Worm (Caenorhabditis elegans) whole organism, mixed stage, embryonic: ENCODE measurements around the gene T05C12.9.

ENCODE experiments used
- bed-3 ChIP-seq: fragments of 200-800 bp; sonication (Bioruptor generic); optimal IDR thresholded peaks from 3 replicates; lab custom pipeline; 2018; ENCODE audit warnings: mild to moderate bottlenecking, missing genetic modification characterization, moderate library complexity, missing compliant biosample characterization
- blmp-1 ChIP-seq: fragments of 150-350 bp; optimal IDR thresholded peaks from 2 replicates; lab custom pipeline; 2014; ENCODE audit warnings: missing biosample characterization, missing genetic modification characterization
- ceh-39 ChIP-seq: fragments of 150-350 bp; optimal IDR thresholded peaks from 2 replicates; lab custom pipeline; 2014; ENCODE audit warnings: missing biosample characterization, missing genetic modification characterization
- ceh-43 ChIP-seq: fragments of 200-800 bp; sonication (Bioruptor generic); optimal IDR thresholded peaks from 2 replicates; lab custom pipeline; 2018; ENCODE audit warnings: mild to moderate bottlenecking, missing genetic modification characterization, moderate library complexity, missing compliant biosample characterization
- ceh-83 ChIP-seq: fragments of 200-800 bp; sonication (Bioruptor generic); optimal IDR thresholded peaks from 2 replicates; lab custom pipeline; 2018; ENCODE audit warnings: mild to moderate bottlenecking, missing genetic modification characterization, missing compliant biosample characterization
- ces-1 ChIP-seq: fragments of 150-350 bp; optimal IDR thresholded peaks from 2 replicates; lab custom pipeline; 2014; ENCODE audit warnings: missing biosample characterization, missing genetic modification reagents, missing genetic modification characterization
- elt-1 ChIP-seq: sonication (generic microtip); optimal IDR thresholded peaks from 2 replicates; lab custom pipeline; 2017; ENCODE audit warnings: missing genetic modification characterization, mild to moderate bottlenecking, missing compliant biosample characterization, antibody characterized with exemption, moderate library complexity, borderline replicate concordance; ENCODE audit not compliant: insufficient read depth
- elt-3 ChIP-seq: fragments of 150-350 bp; optimal IDR thresholded peaks from 2 replicates; lab custom pipeline; 2014; ENCODE audit warnings: missing biosample characterization, missing genetic modification characterization
- ham-2 ChIP-seq: fragments of 200-800 bp; sonication (Bioruptor generic); optimal IDR thresholded peaks from 2 replicates; lab custom pipeline; 2018; ENCODE audit warnings: mild to moderate bottlenecking, missing genetic modification characterization, missing compliant biosample characterization
- hlh-1 ChIP-seq: fragments of 150-350 bp; optimal IDR thresholded peaks from 2 replicates; lab custom pipeline; 2014; ENCODE audit warnings: missing biosample characterization, missing genetic modification reagents, missing genetic modification characterization
- lsy-2 ChIP-seq: fragments of 150-350 bp; optimal IDR thresholded peaks from 2 replicates; lab custom pipeline; 2014; ENCODE audit warnings: missing biosample characterization, missing genetic modification characterization
- mab-5 ChIP-seq: fragments of 150-350 bp; optimal IDR thresholded peaks from 2 replicates; lab custom pipeline; 2014; ENCODE audit warnings: missing biosample characterization, missing genetic modification characterization
- mls-2 ChIP-seq: sonication (generic microtip); optimal IDR thresholded peaks from 2 replicates; lab custom pipeline; 2016; ENCODE audit warnings: mild to moderate bottlenecking, missing genetic modification characterization, moderate library complexity, missing compliant biosample characterization
- nhr-12 ChIP-seq: fragments of 150-350 bp; optimal IDR thresholded peaks from 2 replicates; lab custom pipeline; 2014; ENCODE audit warnings: missing biosample characterization, missing genetic modification characterization
- nhr-2 ChIP-seq: fragments of 150-350 bp; optimal IDR thresholded peaks from 2 replicates; lab custom pipeline; 2014; ENCODE audit warnings: missing biosample characterization, missing genetic modification characterization
- nhr-237 ChIP-seq: fragments of 150-350 bp; optimal IDR thresholded peaks from 2 replicates; lab custom pipeline; 2014; ENCODE audit warnings: missing biosample characterization, missing genetic modification characterization
- nhr-28 ChIP-seq: fragments of 150-350 bp; optimal IDR thresholded peaks from 2 replicates; lab custom pipeline; 2014; ENCODE audit warnings: missing biosample characterization, missing genetic modification characterization
- nhr-76 ChIP-seq: sonication (generic microtip); optimal IDR thresholded peaks from 2 replicates; lab custom pipeline; 2017; ENCODE audit warnings: missing biosample characterization, missing genetic modification characterization
- pha-4 ChIP-seq: fragments of 150-350 bp; optimal IDR thresholded peaks from 2 replicates; lab custom pipeline; 2018; ENCODE audit warnings: missing biosample characterization, missing genetic modification reagents, missing genetic modification characterization
- sem-2 ChIP-seq: fragments of 200-800 bp; sonication (Bioruptor generic); optimal IDR thresholded peaks from 2 replicates; lab custom pipeline; 2018; ENCODE audit warnings: mild to moderate bottlenecking, missing genetic modification characterization, missing compliant biosample characterization
- snpc-4 ChIP-seq: fragments of 150-350 bp; optimal IDR thresholded peaks from 2 replicates; lab custom pipeline; 2014; ENCODE audit warnings: missing biosample characterization, missing genetic modification characterization
- sptf-1 ChIP-seq: sonication (generic microtip); optimal IDR thresholded peaks from 2 replicates; lab custom pipeline; 2017; ENCODE audit warnings: mild to moderate bottlenecking, missing genetic modification characterization, moderate library complexity, missing compliant biosample characterization
- tbx-8 ChIP-seq: fragments of 200-800 bp; sonication (Bioruptor generic); optimal IDR thresholded peaks from 2 replicates; lab custom pipeline; 2018; ENCODE audit warnings: mild to moderate bottlenecking, missing genetic modification characterization, moderate library complexity, missing compliant biosample characterization
- unc-120 ChIP-seq: sonication (generic microtip); optimal IDR thresholded peaks from 2 replicates; lab custom pipeline; 2017; ENCODE audit warnings: missing genetic modification characterization, missing compliant biosample characterization; ENCODE audit not compliant: poor library complexity, severe bottlenecking
- unc-39 ChIP-seq: fragments of 150-350 bp; optimal IDR thresholded peaks from 2 replicates; lab custom pipeline; 2014; ENCODE audit warnings: missing biosample characterization, missing genetic modification characterization
- unc-62 ChIP-seq: fragments of 150-350 bp; optimal IDR thresholded peaks from 2 replicates; lab custom pipeline; 2014; ENCODE audit warnings: missing biosample characterization, missing genetic modification reagents, missing genetic modification characterization
- ztf-11 ChIP-seq: fragments of 150-350 bp; optimal IDR thresholded peaks from 2 replicates; lab custom pipeline; 2014; ENCODE audit warnings: missing biosample characterization, missing genetic modification characterization

The T05C12.9 gene

ce11 chrII:8185016-8185493, 8.0 kb downstream of the T05C12.9 start, which contains the start of the genes mig-5 and cct-1 (continued):
- TF ChIP-seq nhr-12 (tag; lab: Kevin White, UChicago) (no peak), bed-3 (GFP tag; lab: Kevin White, UChicago) (no peak), hlh-1 (tag; lab: Kevin White, UChicago) (peak; percentile 87), unc-39 (tag; lab: Kevin White, UChicago) (no peak)

- TF ChIP-seq hlh-1 (tag; lab: Kevin White, UChicago) = no peak
- TF ChIP-seq mls-2 (tag; lab: Kevin White, UChicago) = no peak
- no peak for TF ChIP-seq unc-120 (tag; lab: Kevin White, UChicago)
- TF ChIP-seq ceh-43 (GFP tag; lab: Kevin White, UChicago) = no peak
- TF ChIP-seq blmp-1 = no peak
- no peak for TF ChIP-seq ceh-39 (tag; lab: Kevin White, UChicago)
- no peak for TF ChIP-seq pha-4
- no peak for TF ChIP-seq snpc-4 (tag; lab: Kevin White, UChicago)
- no peak for TF ChIP-seq nhr-2 (tag; lab: Kevin White, UChicago)
- no peak for TF ChIP-seq ceh-83 (GFP tag; lab: Kevin White, UChicago)
- no peak for TF ChIP-seq nhr-76
- no peak for TF ChIP-seq ham-2
- TF ChIP-seq bed-3 (GFP tag; lab: Kevin White, UChicago) = no peak
- no peak for TF ChIP-seq sptf-1
- TF ChIP-seq nhr-28 (tag; lab: Kevin White, UChicago) = no peak
- no peak for TF ChIP-seq tbx-8
- no peak for TF ChIP-seq nhr-12 (tag; lab: Kevin White, UChicago)
Measured at ce11 chrII:8181437-8181836, 11.6 kb downstream of the T05C12.9 start, which contains the start of gene dylt-3. Gene dylt-3 (plus strand): TSS chrII:8181737.

ce11 chrII:8180281-8180680, 12.7 kb downstream of the T05C12.9 start, which contains the start of gene T05C12.4:
Gene T05C12.4 (minus strand): TSS chrII:8180381.
- TF ChIP-seq blmp-1 (no peak), ztf-11 (tag; lab: Kevin White, UChicago) (no peak), snpc-4 (tag; lab: Kevin White, UChicago) (no peak), pha-4 (no peak), elt-3 (tag; lab: Kevin White, UChicago) (no peak), mls-2 (tag; lab: Kevin White, UChicago) (no peak), ham-2 (no peak), nhr-237 (tag; lab: Kevin White, UChicago) (no peak), nhr-76 (no peak), bed-3 (GFP tag; lab: Kevin White, UChicago) (no peak)

- no peak for TF ChIP-seq lsy-2
- no peak for TF ChIP-seq ceh-39 (tag; lab: Kevin White, UChicago)
- no peak for TF ChIP-seq elt-1 (tag; lab: Kevin White, UChicago)
- no peak for TF ChIP-seq mab-5 (tag; lab: Kevin White, UChicago)
- no peak for TF ChIP-seq unc-120 (tag; lab: Kevin White, UChicago)
Measured at ce11 chrII:8178614-8179013, 14.4 kb downstream of the T05C12.9 start.

- TF ChIP-seq pha-4 (no peak), unc-62 (GFP tag; lab: Kevin White, UChicago) (no peak), ceh-39 (tag; lab: Kevin White, UChicago) (no peak), blmp-1 (no peak), ces-1 (GFP tag; lab: Kevin White, UChicago) (no peak), sptf-1 (no peak), ham-2 (no peak), mab-5 (tag; lab: Kevin White, UChicago) (no peak), nhr-12 (tag; lab: Kevin White, UChicago) (no peak), unc-120 (tag; lab: Kevin White, UChicago) (no peak), nhr-28 (tag; lab: Kevin White, UChicago) (no peak), elt-3 (tag; lab: Kevin White, UChicago) (no peak), nhr-76 (no peak)
Measured at ce11 chrII:8177095-8177494, 15.9 kb downstream of the T05C12.9 start, which contains the start of gene acr-14. Gene acr-14 (minus strand): TSS chrII:8177195.

ce11 chrII:8174148-8174547, 18.9 kb downstream of the T05C12.9 start:
- TF ChIP-seq blmp-1 = no peak
- no peak for TF ChIP-seq mab-5 (tag; lab: Kevin White, UChicago)
- TF ChIP-seq elt-3 (tag; lab: Kevin White, UChicago) = no peak
- no peak for TF ChIP-seq tbx-8
- TF ChIP-seq nhr-76 = no peak
- TF ChIP-seq snpc-4 (tag; lab: Kevin White, UChicago) = no peak
- TF ChIP-seq sem-2 (GFP tag; lab: Kevin White, UChicago) = no peak
- TF ChIP-seq ceh-43 (GFP tag; lab: Kevin White, UChicago) = no peak
- TF ChIP-seq sptf-1 = no peak
